Fruit fly (Drosophila melanogaster) S2 (cell line): ENCODE results near the gene Hph.

Experiments
- CG8478 ChIP-seq: fragments of >200 bp; optimal IDR thresholded peaks from 2 replicates; lab custom pipeline; 2018
- CTCF ChIP-seq, 2 experiments: fragments of >200 bp; optimal IDR thresholded peaks; 2 replicates each; lab custom pipeline; 2018

DNA sequence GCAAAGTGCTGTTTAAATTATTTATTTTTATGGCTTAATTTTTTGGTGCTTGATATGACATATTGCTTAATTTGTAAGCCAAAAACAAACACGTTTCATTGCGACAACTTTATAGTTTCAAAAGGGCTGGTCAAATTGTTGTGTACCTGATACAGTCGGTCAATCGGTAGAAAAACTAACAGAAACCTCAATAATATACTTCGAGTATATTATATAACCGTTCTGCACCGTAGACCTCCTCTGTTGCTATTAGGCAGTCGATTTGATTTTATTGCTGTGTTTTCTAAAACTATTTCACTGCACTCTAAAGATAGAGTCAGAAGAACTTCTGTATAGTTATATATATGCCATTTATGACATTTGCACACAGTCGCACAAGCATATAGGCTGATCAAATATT, 53.4 kb downstream of the Hph start:
- TF ChIP-seq CTCF (optimal IDR thresholded peaks at IDR 0.05; lab: Kevin White, UChicago) (no peak), CG8478 (lab: Kevin White, UChicago) (no peak)
